Fruit fly (Drosophila melanogaster): ENCODE data around the gene CG7378.

- TF ChIP-seq Snoo (tag; optimal IDR thresholded peaks at IDR 0.05) = no peak
- TF ChIP-seq CG12605 (GFP tag; IDR thresholded peaks at IDR 0.05) = no peak
- TF ChIP-seq CG14655 (GFP tag; optimal IDR thresholded peaks at IDR 0.05) = no peak
- no peak for TF ChIP-seq Pif1B (GFP tag; optimal IDR thresholded peaks at IDR 0.05)
- no peak for TF ChIP-seq CG15710 (tag; optimal IDR thresholded peaks at IDR 0.05)
- no peak for TF ChIP-seq Ets98B (GFP tag; IDR thresholded peaks at IDR 0.05)
- no peak for TF ChIP-seq gl (tag; optimal IDR thresholded peaks at IDR 0.05)
- TF ChIP-seq CG10348 (GFP tag; IDR thresholded peaks at IDR 0.05) = no peak
- no peak for TF ChIP-seq Pif1A (GFP tag; optimal IDR thresholded peaks at IDR 0.05)
- no peak for TF ChIP-seq D1 (tag; optimal IDR thresholded peaks at IDR 0.05)
- TF ChIP-seq CG32121 (GFP tag; IDR thresholded peaks at IDR 0.05) = no peak
- no peak for TF ChIP-seq CG34367 (tag; optimal IDR thresholded peaks at IDR 0.05)
- no peak for TF ChIP-seq CG4496 (GFP tag; IDR thresholded peaks at IDR 0.05)
Measured at dm6 chrX:18946832-18947231, 46.6 kb downstream of the CG7378 start.
